Worm (Caenorhabditis elegans) whole organism, early embryonic: Measurements from ENCODE around the gene ref-1.

ENCODE experiments used
- aly-1 ChIP-seq: sonication (generic microtip); optimal IDR thresholded peaks from 2 replicates; lab custom pipeline; 2016; ENCODE audit warnings: missing genetic modification characterization, missing compliant biosample characterization
- ama-1 ChIP-seq: fragments of 150-350 bp; optimal IDR thresholded peaks from 2 replicates; lab custom pipeline; 2014
- ceh-13 ChIP-seq: fragments of 200-800 bp; sonication (Bioruptor generic); optimal IDR thresholded peaks from 2 replicates; lab custom pipeline; 2018; ENCODE audit warnings: mild to moderate bottlenecking, missing genetic modification characterization, missing compliant biosample characterization
- ceh-36 ChIP-seq: sonication (generic microtip); optimal IDR thresholded peaks from 2 replicates; lab custom pipeline; 2016; ENCODE audit warnings: missing genetic modification characterization, inconsistent platforms, missing compliant biosample characterization
- flt-1 ChIP-seq: fragments of 200-800 bp; sonication (Bioruptor generic); IDR thresholded peaks from 2 replicates; pipeline ENCODE4 v1.3.6; 2022; ENCODE audit warnings: missing genetic modification characterization, missing compliant biosample characterization
- hmg-4 ChIP-seq: fragments of 200-800 bp; sonication (Bioruptor generic); optimal IDR thresholded peaks from 2 replicates; lab custom pipeline; 2018; ENCODE audit warnings: mild to moderate bottlenecking, missing genetic modification characterization, missing compliant biosample characterization
- pes-1 ChIP-seq: fragments of 200-800 bp; sonication (Bioruptor generic); IDR thresholded peaks from 2 replicates; pipeline ENCODE4 v1.3.6; 2022; ENCODE audit warnings: missing genetic modification reagents, missing genetic modification characterization, missing compliant biosample characterization
- scrt-1 ChIP-seq: fragments of 200-800 bp; sonication (Bioruptor generic); IDR thresholded peaks from 2 replicates; pipeline ENCODE4 v1.3.6; 2022; ENCODE audit warnings: missing genetic modification characterization, missing compliant biosample characterization
- sea-1 ChIP-seq: fragments of 200-800 bp; sonication (Bioruptor generic); conservative IDR thresholded peaks from 2 replicates; pipeline ENCODE4 v1.3.6; 2022; ENCODE audit warnings: missing genetic modification characterization, missing compliant biosample characterization
- tra-4 ChIP-seq: sonication (generic microtip); optimal IDR thresholded peaks from 2 replicates; lab custom pipeline; 2017; ENCODE audit warnings: missing genetic modification characterization, missing compliant biosample characterization

DNA sequence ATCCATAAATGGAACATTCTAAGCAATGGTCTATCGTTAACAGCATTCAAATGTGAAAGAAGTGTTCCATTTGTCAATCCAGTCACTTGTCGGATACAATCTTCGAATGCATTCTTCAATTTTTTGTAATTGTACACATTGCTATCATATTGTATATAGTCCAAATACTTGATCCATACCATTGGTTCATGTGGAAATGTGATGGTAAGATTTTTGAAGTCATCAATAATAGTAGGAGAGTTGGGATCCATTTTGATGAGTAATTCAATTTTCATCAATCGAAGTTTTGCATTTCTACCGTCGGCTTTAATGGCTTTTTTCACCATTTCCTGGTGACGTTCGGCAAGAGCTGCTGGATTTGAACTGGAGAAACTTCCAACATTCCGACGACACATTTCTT is 27.3 kb downstream of the ref-1 start:
- TF ChIP-seq flt-1 (no peak), sea-1 (GFP tag; lab: Robert Waterston, UW) (no peak), hmg-4 (GFP tag; lab: Kevin White, UChicago) (no peak), ama-1 (lab: Kevin White, UChicago) (no peak), aly-1 (tag; lab: Kevin White, UChicago) (no peak), scrt-1 (GFP tag; lab: Robert Waterston, UW) (no peak), pes-1 (GFP tag; lab: Robert Waterston, UW) (no peak), ceh-36 (tag; lab: Kevin White, UChicago) (no peak), ceh-13 (no peak), tra-4 (tag; lab: Kevin White, UChicago) (no peak)
